Fruit fly (Drosophila melanogaster) whole organism, embryonic: ENCODE results near the gene Tnpo-SR.

Experiments
- Abd-B ChIP-seq: fragments of 200-800 bp; sonication (Bioruptor generic); optimal IDR thresholded peaks from 2 replicates; lab custom pipeline; 2018; ENCODE audit warnings: missing biosample characterization, mild to moderate bottlenecking, missing genetic modification characterization, moderate library complexity
- Ada2b ChIP-seq: fragments of 200-800 bp; sonication (Bioruptor generic); IDR thresholded peaks from 2 replicates; pipeline ENCODE4 v1.3.6; 2022; ENCODE audit warnings: missing biosample characterization, missing genetic modification characterization
- CG11093 ChIP-seq: fragments of 200-800 bp; sonication (Bioruptor generic); IDR thresholded peaks from 3 replicates; pipeline ENCODE4 v1.3.6; 2022; ENCODE audit warnings: missing biosample characterization, missing genetic modification characterization
- CG13287 ChIP-seq: fragments of 200-800 bp; sonication (Bioruptor generic); IDR thresholded peaks from 2 replicates; pipeline ENCODE4 v1.3.6; 2022; ENCODE audit warnings: missing biosample characterization, missing genetic modification characterization; ENCODE audit not compliant: partially characterized antibody
- CG14860 ChIP-seq: fragments of 200-800 bp; sonication (Bioruptor generic); IDR thresholded peaks from 3 replicates; pipeline ENCODE4 v1.3.6; 2022; ENCODE audit warnings: missing biosample characterization, missing genetic modification characterization; ENCODE audit not compliant: partially characterized antibody
- CG17186 ChIP-seq: fragments of 200-800 bp; sonication (Bioruptor generic); optimal IDR thresholded peaks from 3 replicates; lab custom pipeline; 2017; ENCODE audit warnings: missing biosample characterization, missing genetic modification reagents, missing genetic modification characterization
- CG17912 ChIP-seq: fragments of 200-800 bp; sonication (Bioruptor generic); optimal IDR thresholded peaks from 2 replicates; lab custom pipeline; 2018; ENCODE audit warnings: missing biosample characterization, mild to moderate bottlenecking, missing genetic modification characterization
- CG1832 ChIP-seq: fragments of 200-800 bp; sonication (Bioruptor generic); optimal IDR thresholded peaks from 2 replicates; lab custom pipeline; 2017; ENCODE audit warnings: missing biosample characterization, mild to moderate bottlenecking, missing genetic modification characterization, inconsistent platforms
- CG18619 ChIP-seq: fragments of 200-800 bp; sonication (Bioruptor generic); optimal IDR thresholded peaks from 3 replicates; lab custom pipeline; 2017; ENCODE audit warnings: missing biosample characterization, mild to moderate bottlenecking, missing genetic modification characterization
- CG2120 ChIP-seq: fragments of 200-800 bp; sonication (Bioruptor generic); optimal IDR thresholded peaks from 3 replicates; lab custom pipeline; 2016; ENCODE audit warnings: missing biosample characterization, missing genetic modification characterization
- CG2199 ChIP-seq: fragments of 200-800 bp; sonication (Bioruptor generic); IDR thresholded peaks from 3 replicates; pipeline ENCODE4 v1.3.6; 2022; ENCODE audit warnings: missing biosample characterization, missing genetic modification characterization
- CG42726 ChIP-seq: fragments of 200-800 bp; sonication (Bioruptor generic); IDR thresholded peaks from 2 replicates; pipeline ENCODE4 v1.3.6; 2022; ENCODE audit warnings: missing biosample characterization, missing genetic modification characterization; ENCODE audit not compliant: partially characterized antibody
- CG7745 ChIP-seq: fragments of 200-800 bp; sonication (Bioruptor generic); optimal IDR thresholded peaks from 2 replicates; lab custom pipeline; 2018; ENCODE audit warnings: missing biosample characterization, mild to moderate bottlenecking, missing genetic modification characterization, moderate library complexity
- CG8290 ChIP-seq, 3 experiments: fragments of 200-800 bp; sonication (Bioruptor generic); optimal IDR thresholded peaks; 2 replicates each; lab custom pipeline; 2016 to 2019; ENCODE audit warnings: missing biosample characterization in 3 of 3, missing genetic modification characterization in 3 of 3, mild to moderate bottlenecking in 2 of 3, moderate library complexity in 1 of 3
- CHES-1-like ChIP-seq: fragments of 200-800 bp; sonication (Bioruptor generic); optimal IDR thresholded peaks from 2 replicates; lab custom pipeline; 2016; ENCODE audit warnings: missing biosample characterization, missing genetic modification characterization
- Doc3 ChIP-seq: fragments of 200-800 bp; sonication (Bioruptor generic); IDR thresholded peaks from 3 replicates; pipeline ENCODE4 v1.3.6; 2022; ENCODE audit warnings: missing biosample characterization, missing genetic modification characterization; ENCODE audit not compliant: partially characterized antibody
- Eip74EF ChIP-seq, 2 experiments: fragments of 200-800 bp in 1 of 2; fragments of >200 bp in 1 of 2; sonication (Bioruptor generic) in 1 of 2; optimal IDR thresholded peaks; 2 replicates each; lab custom pipeline; 2017 to 2019; ENCODE audit warnings: missing biosample characterization in 2 of 2, missing genetic modification characterization in 2 of 2, mild to moderate bottlenecking in 1 of 2, moderate library complexity in 1 of 2
- Fer2 ChIP-seq: fragments of 200-800 bp; sonication (Bioruptor generic); optimal IDR thresholded peaks from 2 replicates; lab custom pipeline; 2018; ENCODE audit warnings: missing biosample characterization, mild to moderate bottlenecking, missing genetic modification characterization, moderate library complexity
- Hr3 ChIP-seq: fragments of 200-800 bp; sonication (Bioruptor generic); optimal IDR thresholded peaks from 3 replicates; lab custom pipeline; 2016; ENCODE audit warnings: missing biosample characterization, missing genetic modification characterization
- Hr78 ChIP-seq, 2 experiments: fragments of 200-800 bp in 1 of 2; fragments of >200 bp in 1 of 2; sonication (Bioruptor generic) in 1 of 2; optimal IDR thresholded peaks; 2 replicates each; lab custom pipeline; 2017 to 2019; ENCODE audit warnings: missing biosample characterization in 2 of 2, missing genetic modification characterization in 2 of 2, mild to moderate bottlenecking in 1 of 2, moderate library complexity in 1 of 2
- Med ChIP-seq: fragments of 200-800 bp; sonication (Bioruptor generic); peaks from one replicate; lab custom pipeline; 2016; ENCODE audit warnings: missing biosample characterization, missing genetic modification characterization, mild to moderate bottlenecking, inconsistent platforms, moderate library complexity
- Mes4 ChIP-seq: fragments of 200-800 bp; sonication (Bioruptor generic); optimal IDR thresholded peaks from 2 replicates; lab custom pipeline; 2016; ENCODE audit warnings: missing biosample characterization, missing genetic modification characterization
- Nf-YA ChIP-seq: fragments of 200-800 bp; sonication (Bioruptor generic); IDR thresholded peaks from 2 replicates; pipeline ENCODE4 v1.3.6; 2022; ENCODE audit warnings: missing biosample characterization, missing genetic modification characterization
- PHDP ChIP-seq: fragments of 200-800 bp; sonication (Bioruptor generic); optimal IDR thresholded peaks from 3 replicates; lab custom pipeline; 2018; ENCODE audit warnings: missing biosample characterization, mild to moderate bottlenecking, missing genetic modification characterization, moderate library complexity
- Sox102F ChIP-seq: fragments of 200-800 bp; sonication (Bioruptor generic); optimal IDR thresholded peaks from 2 replicates; lab custom pipeline; 2018; ENCODE audit warnings: missing biosample characterization, mild to moderate bottlenecking, missing genetic modification characterization, moderate library complexity
- al ChIP-seq: fragments of 200-800 bp; sonication (Bioruptor generic); IDR thresholded peaks from 2 replicates; pipeline ENCODE4 v1.3.6; 2022; ENCODE audit warnings: missing biosample characterization, missing genetic modification characterization
- bbx ChIP-seq: fragments of 200-800 bp; sonication (Bioruptor generic); IDR thresholded peaks from 2 replicates; pipeline ENCODE4 v1.3.6; 2022; ENCODE audit warnings: missing biosample characterization, missing genetic modification characterization; ENCODE audit not compliant: partially characterized antibody
- bsh ChIP-seq, 2 experiments: fragments of 200-800 bp; sonication (Bioruptor generic); optimal IDR thresholded peaks; 2 replicates each; lab custom pipeline; 2017 to 2018; ENCODE audit warnings: mild to moderate bottlenecking in 2 of 2, missing biosample characterization in 2 of 2, missing genetic modification characterization in 2 of 2, moderate library complexity in 1 of 2
- ci ChIP-seq: fragments of 200-800 bp; sonication (Bioruptor generic); IDR thresholded peaks from 3 replicates; pipeline ENCODE4 v1.3.6; 2022; ENCODE audit warnings: missing biosample characterization, missing genetic modification characterization
- crp ChIP-seq, 2 experiments: fragments of 200-800 bp; sonication (Bioruptor generic); optimal IDR thresholded peaks; 2 replicates in 1 of 2; 3 replicates in 1 of 2; lab custom pipeline; 2017; ENCODE audit warnings: missing biosample characterization in 2 of 2, missing genetic modification characterization in 2 of 2, mild to moderate bottlenecking in 1 of 2, moderate library complexity in 1 of 2
- dysf ChIP-seq: fragments of 200-800 bp; sonication (Bioruptor generic); IDR thresholded peaks from 3 replicates; pipeline ENCODE4 v1.3.6; 2022; ENCODE audit warnings: missing biosample characterization, missing genetic modification characterization
- emc ChIP-seq: fragments of 200-800 bp; sonication (Bioruptor generic); optimal IDR thresholded peaks from 2 replicates; lab custom pipeline; 2016; ENCODE audit warnings: missing biosample characterization, missing genetic modification characterization
- gfzf ChIP-seq: fragments of 200-800 bp; sonication (Bioruptor generic); optimal IDR thresholded peaks from 2 replicates; lab custom pipeline; 2016; ENCODE audit warnings: missing biosample characterization, mild to moderate bottlenecking, missing genetic modification characterization, moderate library complexity
- hbn ChIP-seq: fragments of 200-800 bp; sonication (Bioruptor generic); IDR thresholded peaks from 2 replicates; pipeline ENCODE4 v1.3.6; 2022; ENCODE audit warnings: missing biosample characterization, missing genetic modification characterization; ENCODE audit not compliant: partially characterized antibody
- lab ChIP-seq: fragments of 200-800 bp; sonication (Bioruptor generic); optimal IDR thresholded peaks from 3 replicates; lab custom pipeline; 2017; ENCODE audit warnings: missing biosample characterization, missing genetic modification characterization, mild to moderate bottlenecking, moderate library complexity, missing genetic modification reagents
- lbe ChIP-seq: fragments of 200-800 bp; sonication (Bioruptor generic); optimal IDR thresholded peaks from 2 replicates; lab custom pipeline; 2016; ENCODE audit warnings: missing biosample characterization, mild to moderate bottlenecking, missing genetic modification characterization
- mirr ChIP-seq: fragments of 200-800 bp; sonication (Bioruptor generic); optimal IDR thresholded peaks from 3 replicates; lab custom pipeline; 2018; ENCODE audit warnings: missing biosample characterization, mild to moderate bottlenecking, missing genetic modification characterization
- pan ChIP-seq, 4 experiments: fragments of >200 bp in 3 of 4; fragments of 200-800 bp in 1 of 4; sonication (Bioruptor generic) in 1 of 4; optimal IDR thresholded peaks in 3 of 4; IDR thresholded peaks in 1 of 4; 2 replicates each; pipeline versions ENCODE4 v1.3.6 to Lab custom; 2017 to 2022; ENCODE audit warnings: missing biosample characterization in 2 of 4, missing genetic modification characterization in 2 of 4, mixed read lengths in 1 of 4
- peb ChIP-seq: fragments of 200-800 bp; sonication (Bioruptor generic); IDR thresholded peaks from 2 replicates; pipeline ENCODE4 v1.3.6; 2022; ENCODE audit warnings: missing biosample characterization, missing genetic modification characterization
- pros ChIP-seq: fragments of 200-800 bp; sonication (Bioruptor generic); optimal IDR thresholded peaks from 3 replicates; lab custom pipeline; 2019; ENCODE audit warnings: missing biosample characterization, mild to moderate bottlenecking, missing genetic modification characterization, moderate library complexity
- repo ChIP-seq: fragments of 200-800 bp; sonication (Bioruptor generic); optimal IDR thresholded peaks from 2 replicates; lab custom pipeline; 2016; ENCODE audit warnings: missing biosample characterization, missing genetic modification characterization
- row ChIP-seq: fragments of 200-800 bp; sonication (Bioruptor generic); IDR thresholded peaks from 3 replicates; pipeline ENCODE4 v1.3.6; 2022; ENCODE audit warnings: missing biosample characterization, missing genetic modification characterization
- slou ChIP-seq: fragments of 200-800 bp; sonication (Bioruptor generic); optimal IDR thresholded peaks from 3 replicates; lab custom pipeline; 2016; ENCODE audit warnings: missing biosample characterization, missing genetic modification characterization
- sug ChIP-seq: fragments of 200-800 bp; optimal IDR thresholded peaks from 2 replicates; lab custom pipeline; 2019; ENCODE audit warnings: missing biosample characterization, mild to moderate bottlenecking, missing genetic modification characterization, moderate library complexity
- twi ChIP-seq: fragments of 200-800 bp; optimal IDR thresholded peaks from 2 replicates; lab custom pipeline; 2019; ENCODE audit warnings: missing biosample characterization, mild to moderate bottlenecking, missing genetic modification characterization, moderate library complexity
- wek ChIP-seq: fragments of 200-800 bp; sonication (Bioruptor generic); optimal IDR thresholded peaks from 3 replicates; lab custom pipeline; 2018; ENCODE audit warnings: missing biosample characterization, mild to moderate bottlenecking, missing genetic modification characterization, moderate library complexity

The Tnpo-SR gene

dm6 chr2L:2765659-2766373 is 6.1 kb downstream of the Tnpo-SR start, which contains the start of the genes Snx21 and aph-1 (continued):
- TF ChIP-seq bbx (GFP tag; lab: Robert Waterston, UW): no peak
- peak; percentile 77 for TF ChIP-seq CG8290 (GFP tag; optimal IDR thresholded peaks at IDR 0.05; lab: Kevin White, UChicago)
- TF ChIP-seq CG8290 (tag; optimal IDR thresholded peaks at IDR 0.05; lab: Kevin White, UChicago): peak; percentile 26 to 61
- no peak for TF ChIP-seq hbn (GFP tag; lab: Robert Waterston, UW)
- peak; percentile 92 for TF ChIP-seq CG18619
- TF ChIP-seq CG11093 (GFP tag; lab: Robert Waterston, UW): peak; percentile 82
- TF ChIP-seq pan (optimal IDR thresholded peaks at IDR 0.05; lab: Kevin White, UChicago): no peak
- TF ChIP-seq pan (GFP tag; optimal IDR thresholded peaks at IDR 0.05 in 1 of 2, IDR thresholded peaks at IDR 0.05 in 1 of 2): peak in 1 of 2 experiments; percentile 88
- peak; percentile 84 for TF ChIP-seq slou (GFP tag; lab: Kevin White, UChicago)
- TF ChIP-seq Sox102F (GFP tag; lab: Kevin White, UChicago): peak; percentile 92
- TF ChIP-seq dysf: peak; percentile 94
- TF ChIP-seq CG2199 (GFP tag; lab: Robert Waterston, UW): 0 out of 3 replicates have a peak, but pooled peaks have one; percentile 59
- peak; percentile 95 for TF ChIP-seq lab (GFP tag; lab: Kevin White, UChicago)
- TF ChIP-seq CG17912 (GFP tag; lab: Kevin White, UChicago): peak; percentile 77
- TF ChIP-seq Mes4: peak; percentile 77
- peak; percentile 74 for TF ChIP-seq Ada2b
- peak in 1 of 2 experiments; percentile 54 for TF ChIP-seq crp (GFP tag; optimal IDR thresholded peaks at IDR 0.05; lab: Kevin White, UChicago)
- peak; percentile 81 for TF ChIP-seq peb (GFP tag; lab: Robert Waterston, UW)
- TF ChIP-seq Doc3 (GFP tag; lab: Robert Waterston, UW): no peak
- no peak for TF ChIP-seq CG1832 (GFP tag; lab: Kevin White, UChicago)
- peak; percentile 82 for TF ChIP-seq ci (GFP tag; lab: Robert Waterston, UW)
- peak; percentile 93 for TF ChIP-seq Abd-B (GFP tag; lab: Kevin White, UChicago)
- TF ChIP-seq al (GFP tag; lab: Robert Waterston, UW): peak; percentile 81
- TF ChIP-seq repo: peak; percentile 80
- peak in 1 of 2 experiments; percentile 58 for TF ChIP-seq Hr78 (GFP tag; optimal IDR thresholded peaks at IDR 0.05; lab: Kevin White, UChicago)
- peak; percentile 97 for TF ChIP-seq Med (GFP tag; lab: Kevin White, UChicago)
- peak; percentile 46 for TF ChIP-seq pros
- TF ChIP-seq emc (GFP tag; lab: Kevin White, UChicago): peak; percentile 80

DNA sequence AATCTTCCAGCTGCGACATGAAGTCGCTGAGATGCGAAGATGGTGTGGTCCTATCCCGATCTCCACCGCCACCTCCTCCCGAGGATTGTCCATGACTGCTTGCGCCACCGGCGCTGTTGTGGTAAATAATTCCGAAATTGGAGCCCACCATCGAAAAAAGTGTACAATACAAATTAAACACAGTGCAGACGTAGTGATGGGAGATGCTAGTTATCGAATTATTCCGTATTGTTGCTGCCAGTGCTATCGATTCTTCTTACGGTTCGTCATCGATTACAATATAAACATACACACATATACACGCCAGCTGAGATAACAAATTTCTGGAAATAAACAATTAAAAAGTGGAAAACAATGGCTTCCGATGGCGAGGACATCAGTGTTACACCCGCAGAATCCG is 7.9 kb downstream of the Tnpo-SR start, which contains the start of the genes Taf10b and Taf10:
Gene Taf10b (minus strand): TSS at position 219 of the 400 bp plus-strand sequence.
Gene Taf10 (plus strand): TSS at position 264 of the 400 bp plus-strand sequence.
- TF ChIP-seq CG2120 (peak; percentile 10), CG7745 (tag; lab: Kevin White, UChicago) (no peak), mirr (GFP tag; lab: Kevin White, UChicago) (peak; percentile 47), lbe (GFP tag; lab: Kevin White, UChicago) (no peak), row (GFP tag; lab: Robert Waterston, UW) (peak; percentile 51; the same call in 2 of the 3 replicates), CG42726 (GFP tag; lab: Robert Waterston, UW) (peak; percentile 51; the same call in 1 of the 2 replicates), CHES-1-like (peak; percentile 36), Eip74EF (GFP tag; optimal IDR thresholded peaks at IDR 0.05; lab: Kevin White, UChicago) (peak in 1 of 2 experiments; percentile 5), twi (tag; lab: Kevin White, UChicago) (no peak), CG14860 (peak; percentile 73), sug (tag; lab: Kevin White, UChicago) (peak; percentile 33), Fer2 (tag; lab: Kevin White, UChicago) (no peak), PHDP (tag; lab: Kevin White, UChicago) (no peak), CG17186 (GFP tag; lab: Kevin White, UChicago) (peak; percentile 34), bsh (GFP tag; optimal IDR thresholded peaks at IDR 0.05; lab: Kevin White, UChicago) (peak in 1 of 2 experiments; percentile 3), gfzf (GFP tag; lab: Kevin White, UChicago) (peak; percentile 19), CG13287 (GFP tag; lab: Robert Waterston, UW) (peak; percentile 91), Nf-YA (GFP tag; lab: Robert Waterston, UW) (no peak), Hr3 (GFP tag; lab: Kevin White, UChicago) (no peak), wek (GFP tag; lab: Kevin White, UChicago) (peak; percentile 7)
